Fruit fly (Drosophila melanogaster): ENCODE data around the gene chb.

- no peak for TF ChIP-seq CG8478 (optimal IDR thresholded peaks at IDR 0.05)
- no peak for TF ChIP-seq psq (optimal IDR thresholded peaks at IDR 0.05)
- no peak for TF ChIP-seq Dll (optimal IDR thresholded peaks at IDR 0.05)
- no peak for TF ChIP-seq pan (optimal IDR thresholded peaks at IDR 0.05)
These were observed 53.7 kb downstream of the chb start, which contains the start of gene Eip78C for dm6 chr3L:21226309-21226708.

Measured in whole organism.